Worm (Caenorhabditis elegans): ENCODE measurements around the gene F01G10.4.

F01G10.4 gene

DNA sequence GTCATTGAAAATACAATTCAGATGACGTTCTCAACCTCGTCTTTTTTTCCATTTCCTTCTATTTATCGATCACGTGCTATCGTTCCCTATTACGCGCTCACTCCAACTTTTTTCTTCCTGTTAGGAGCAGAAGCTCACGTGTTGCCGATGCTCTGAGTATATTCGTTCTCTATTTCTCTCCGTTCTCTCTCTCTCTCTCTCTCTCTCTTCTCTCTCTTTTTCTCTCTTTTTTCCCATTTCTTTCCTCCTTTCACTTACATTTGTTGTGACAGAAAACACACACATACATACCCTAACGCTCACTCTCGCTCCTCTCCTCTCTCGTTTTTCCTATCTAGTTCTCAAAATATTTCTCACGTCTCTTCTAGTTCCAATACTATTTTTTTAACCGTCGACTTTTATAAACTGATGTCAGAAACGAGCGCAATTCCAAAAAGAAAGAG, 20.0 kb upstream of the F01G10.4 start (continued):
- TF ChIP-seq ama-1 (optimal IDR thresholded peaks at IDR 0.05) (no peak), ama-1 (GFP tag; optimal IDR thresholded peaks at IDR 0.05) (no peak), nhr-90 (tag; optimal IDR thresholded peaks at IDR 0.05) (peak; percentile 50), nhr-80 (tag; optimal IDR thresholded peaks at IDR 0.05) (peak; percentile 95), nhr-179 (tag; optimal IDR thresholded peaks at IDR 0.05) (no peak), let-607 (tag; optimal IDR thresholded peaks at IDR 0.05) (peak; percentile 65 to 75), F22D6.2 (tag; optimal IDR thresholded peaks at IDR 0.05) (peak; percentile 46), gei-17 (GFP tag; optimal IDR thresholded peaks at IDR 0.05) (peak; percentile 49), dpff-1 (tag; optimal IDR thresholded peaks at IDR 0.05) (no peak), mel-28 (tag; optimal IDR thresholded peaks at IDR 0.05; ENCODE audit: borderline replicate concordance) (no peak), lin-40 (tag; optimal IDR thresholded peaks at IDR 0.05) (peak; percentile 91), egrh-3 (GFP tag; IDR thresholded peaks at IDR 0.05) (peak; percentile 76), die-1 (tag; optimal IDR thresholded peaks at IDR 0.05) (peak; percentile 39), F23B12.7 (tag; optimal IDR thresholded peaks at IDR 0.05; ENCODE audit: insufficient read depth) (peak; percentile 40), him-1 (tag; optimal IDR thresholded peaks at IDR 0.05) (no peak), somi-1 (GFP tag; optimal IDR thresholded peaks at IDR 0.05) (peak; percentile 84), ztf-22 (GFP tag; optimal IDR thresholded peaks at IDR 0.05) (peak; percentile 61), ceh-100 (GFP tag; IDR thresholded peaks at IDR 0.05) (0 out of 2 replicates have a peak, but pooled peaks have one; percentile 10), madf-6 (GFP tag; IDR thresholded peaks at IDR 0.05) (peak; percentile 12; the same call in 1 of the 2 replicates), ztf-18 (tag; optimal IDR thresholded peaks at IDR 0.05) (peak; percentile 21), nhr-120 (GFP tag; IDR thresholded peaks at IDR 0.05) (no peak), F49E8.2 (tag; optimal IDR thresholded peaks at IDR 0.05; ENCODE audit: insufficient read depth) (no peak), chd-7 (tag; optimal IDR thresholded peaks at IDR 0.05) (peak; percentile 89), fkh-3 (tag; optimal IDR thresholded peaks at IDR 0.05) (no peak), nhr-27 (tag; optimal IDR thresholded peaks at IDR 0.05) (no peak), hlh-26 (GFP tag; conservative IDR thresholded peaks at IDR 0.05) (no peak), xnd-1 (tag; optimal IDR thresholded peaks at IDR 0.05) (no peak), lin-54 (GFP tag; optimal IDR thresholded peaks at IDR 0.05) (peak; percentile 50), lin-35 (GFP tag; optimal IDR thresholded peaks at IDR 0.05) (peak in 2 of 3 experiments; percentile 32 to 80), nfyb-1 (GFP tag; IDR thresholded peaks at IDR 0.05) (peak; percentile 79), nfya-2 (GFP tag; IDR thresholded peaks at IDR 0.05) (no peak), K11D2.4 (GFP tag; IDR thresholded peaks at IDR 0.05) (peak; percentile 88), egl-18 (GFP tag; IDR thresholded peaks at IDR 0.05) (no peak), lsl-1 (GFP tag; optimal IDR thresholded peaks at IDR 0.05) (no peak), tbp1 (GFP tag; optimal IDR thresholded peaks at IDR 0.05) (peak; percentile 58)

DNA sequence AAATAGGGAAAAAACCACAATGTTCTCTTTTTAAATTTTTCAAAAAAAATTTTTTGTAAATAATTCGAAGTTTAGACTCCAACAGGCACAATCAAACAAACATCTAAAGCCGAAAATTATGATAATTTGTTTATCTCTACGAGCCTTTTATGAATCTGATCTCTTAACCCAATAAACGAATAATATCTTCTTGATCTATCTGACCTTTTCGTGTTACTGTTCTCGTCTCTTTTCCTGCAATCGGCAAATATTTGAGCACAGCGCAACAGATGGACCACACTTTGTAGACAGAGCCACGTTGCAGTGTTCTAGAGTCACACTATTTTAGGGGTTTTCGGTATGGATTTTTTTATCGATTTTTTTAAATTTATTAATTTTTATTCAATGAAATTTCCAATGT, 19.4 kb upstream of the F01G10.4 start:
- TF ChIP-seq dox-1 (GFP tag; IDR thresholded peaks at IDR 0.05) (no peak), egrh-3 (GFP tag; IDR thresholded peaks at IDR 0.05) (no peak), snpc-4 (GFP tag; optimal IDR thresholded peaks at IDR 0.05) (no peak), snpc-4 (tag; optimal IDR thresholded peaks at IDR 0.05) (no peak), rcor-1 (GFP tag; IDR thresholded peaks at IDR 0.05) (no peak), F55B11.4 (tag; optimal IDR thresholded peaks at IDR 0.05; ENCODE audit: borderline replicate concordance, insufficient read depth) (no peak), Y79H2A.3 (GFP tag; conservative IDR thresholded peaks at IDR 0.05) (no peak), snpc-3.4 (tag; optimal IDR thresholded peaks at IDR 0.05) (no peak), attf-3 (GFP tag; conservative IDR thresholded peaks at IDR 0.05) (no peak), bed-2 (GFP tag; IDR thresholded peaks at IDR 0.05) (no peak), lir-1 (GFP tag; conservative IDR thresholded peaks at IDR 0.05) (no peak), cebp-1 (GFP tag; IDR thresholded peaks at IDR 0.05) (no peak), cebp-1 (tag; optimal IDR thresholded peaks at IDR 0.05) (no peak), D2030.7 (GFP tag; IDR thresholded peaks at IDR 0.05) (no peak), bed-1 (GFP tag; IDR thresholded peaks at IDR 0.05) (no peak), ets-4 (GFP tag; optimal IDR thresholded peaks at IDR 0.05) (no peak), Y95B8A.8 (GFP tag; IDR thresholded peaks at IDR 0.05) (no peak)
